Fruit fly (Drosophila melanogaster): ENCODE results near the gene CG9171.

dm6 chr2L:5778157-5778556, 21.9 kb downstream of the CG9171 start:
- TF ChIP-seq CG7368 (GFP tag; optimal IDR thresholded peaks at IDR 0.05) = no peak
- peak; percentile 12 for TF ChIP-seq spab (GFP tag; optimal IDR thresholded peaks at IDR 0.05)
- TF ChIP-seq CG6276 (GFP tag; optimal IDR thresholded peaks at IDR 0.05) = no peak
- no peak for TF ChIP-seq Blimp-1 (GFP tag; optimal IDR thresholded peaks at IDR 0.05)
- peak; percentile 32 for TF ChIP-seq esn (GFP tag; optimal IDR thresholded peaks at IDR 0.05)
- peak; percentile 16 for TF ChIP-seq CG3919 (GFP tag; optimal IDR thresholded peaks at IDR 0.05)
- peak; percentile 2 for TF ChIP-seq Sox102F (GFP tag; optimal IDR thresholded peaks at IDR 0.05)
- no peak for TF ChIP-seq CG11902 (GFP tag; optimal IDR thresholded peaks at IDR 0.05)
- no peak for TF ChIP-seq CG8319 (GFP tag; optimal IDR thresholded peaks at IDR 0.05)
- TF ChIP-seq CG6792 (GFP tag; optimal IDR thresholded peaks at IDR 0.05) = peak; percentile 21
- no peak for TF ChIP-seq CG8119 (GFP tag; IDR thresholded peaks at IDR 0.05)
- TF ChIP-seq Hr39 (GFP tag; optimal IDR thresholded peaks at IDR 0.05) = peak; percentile 32
